Fruit fly (Drosophila melanogaster) whole organism, embryonic: ENCODE data around the gene CG32772.

Source experiments
- BEAF-32 ChIP-seq: fragments of 200-800 bp; sonication (Bioruptor generic); optimal IDR thresholded peaks from 3 replicates; lab custom pipeline; 2017; ENCODE audit warnings: missing biosample characterization, missing genetic modification characterization, mild to moderate bottlenecking, moderate library complexity, missing genetic modification reagents
- BtbVII ChIP-seq: fragments of 200-800 bp; sonication (Bioruptor generic); optimal IDR thresholded peaks from 3 replicates; lab custom pipeline; 2017; ENCODE audit warnings: missing biosample characterization, mild to moderate bottlenecking, missing genetic modification characterization
- Bteb2 ChIP-seq: fragments of 200-800 bp; sonication (Bioruptor generic); optimal IDR thresholded peaks from 2 replicates; lab custom pipeline; 2016; ENCODE audit warnings: missing biosample characterization, missing genetic modification characterization
- CG10565 ChIP-seq: fragments of 200-800 bp; sonication (Bioruptor generic); optimal IDR thresholded peaks from 3 replicates; lab custom pipeline; 2016; ENCODE audit warnings: missing biosample characterization, mild to moderate bottlenecking, missing genetic modification characterization
- CG11504 ChIP-seq: fragments of 200-800 bp; sonication (Bioruptor generic); optimal IDR thresholded peaks from 3 replicates; lab custom pipeline; 2019; ENCODE audit warnings: missing biosample characterization, mild to moderate bottlenecking, missing genetic modification characterization, moderate library complexity
- CG11560 ChIP-seq: fragments of 200-800 bp; sonication (Bioruptor generic); IDR thresholded peaks from 3 replicates; pipeline ENCODE4 v1.3.6; 2022; ENCODE audit warnings: missing biosample characterization, missing genetic modification characterization
- CG12155 ChIP-seq: fragments of 200-800 bp; sonication (Bioruptor generic); optimal IDR thresholded peaks from 3 replicates; lab custom pipeline; 2016; ENCODE audit warnings: missing biosample characterization, missing genetic modification characterization
- CG13624 ChIP-seq: fragments of 200-800 bp; sonication (Bioruptor generic); optimal IDR thresholded peaks from 2 replicates; lab custom pipeline; 2016; ENCODE audit warnings: missing biosample characterization, missing genetic modification characterization
- CG13775 ChIP-seq: fragments of 200-800 bp; sonication (Bioruptor generic); optimal IDR thresholded peaks from 3 replicates; lab custom pipeline; 2017; ENCODE audit warnings: missing biosample characterization, mild to moderate bottlenecking, missing genetic modification characterization
- CG15696 ChIP-seq: fragments of 200-800 bp; sonication (Bioruptor generic); optimal IDR thresholded peaks from 2 replicates; lab custom pipeline; 2019; ENCODE audit warnings: missing biosample characterization, mild to moderate bottlenecking, missing genetic modification characterization, moderate library complexity
- CG16863 ChIP-seq: fragments of 200-800 bp; sonication (Bioruptor generic); optimal IDR thresholded peaks from 3 replicates; lab custom pipeline; 2016; ENCODE audit warnings: missing biosample characterization, missing genetic modification characterization
- CG17328 ChIP-seq: fragments of 200-800 bp; sonication (Bioruptor generic); IDR thresholded peaks from 2 replicates; pipeline ENCODE4 v1.3.6; 2022; ENCODE audit warnings: missing biosample characterization, missing genetic modification characterization
- CG17385 ChIP-seq: fragments of 200-800 bp; sonication (Bioruptor generic); optimal IDR thresholded peaks from 3 replicates; lab custom pipeline; 2018; ENCODE audit warnings: missing biosample characterization, mild to moderate bottlenecking, missing genetic modification characterization
- CG18619 ChIP-seq: fragments of 200-800 bp; sonication (Bioruptor generic); optimal IDR thresholded peaks from 3 replicates; lab custom pipeline; 2017; ENCODE audit warnings: missing biosample characterization, mild to moderate bottlenecking, missing genetic modification characterization
- CG2875 ChIP-seq: fragments of 200-800 bp; sonication (Bioruptor generic); optimal IDR thresholded peaks from 2 replicates; lab custom pipeline; 2017; ENCODE audit warnings: missing biosample characterization, mild to moderate bottlenecking, missing genetic modification characterization, missing genetic modification reagents
- CG31365 ChIP-seq: fragments of 200-800 bp; sonication (Bioruptor generic); optimal IDR thresholded peaks from 2 replicates; lab custom pipeline; 2018; ENCODE audit warnings: missing biosample characterization, mild to moderate bottlenecking, missing genetic modification characterization
- CG4328 ChIP-seq: fragments of 200-800 bp; sonication (Bioruptor generic); optimal IDR thresholded peaks from 3 replicates; lab custom pipeline; 2017; ENCODE audit warnings: missing biosample characterization, missing genetic modification reagents, missing genetic modification characterization
- CG4360 ChIP-seq: fragments of 200-800 bp; sonication (Bioruptor generic); IDR thresholded peaks from 2 replicates; pipeline ENCODE4 v1.3.6; 2022; ENCODE audit warnings: missing biosample characterization, missing genetic modification characterization
- CG7786 ChIP-seq: fragments of 200-800 bp; sonication (Bioruptor generic); optimal IDR thresholded peaks from 2 replicates; lab custom pipeline; 2016; ENCODE audit warnings: missing biosample characterization, missing genetic modification characterization
- Dek ChIP-seq: fragments of 200-800 bp; sonication (Bioruptor generic); optimal IDR thresholded peaks from 3 replicates; lab custom pipeline; 2019; ENCODE audit warnings: missing biosample characterization, mild to moderate bottlenecking, missing genetic modification characterization, moderate library complexity
- Dfd ChIP-seq, 2 experiments: fragments of >200 bp; optimal IDR thresholded peaks; 2 replicates each; lab custom pipeline; 2017; ENCODE audit warnings: missing biosample characterization in 2 of 2, missing genetic modification characterization in 2 of 2
- Dip3 ChIP-seq: fragments of 200-800 bp; sonication (Bioruptor generic); optimal IDR thresholded peaks from 3 replicates; lab custom pipeline; 2016; ENCODE audit warnings: missing biosample characterization, missing genetic modification characterization
- Doc2 ChIP-seq: fragments of 200-800 bp; sonication (Bioruptor generic); IDR thresholded peaks from 2 replicates; pipeline ENCODE4 v1.3.6; 2022; ENCODE audit warnings: missing biosample characterization, missing genetic modification characterization
- Ets65A ChIP-seq: fragments of 200-800 bp; sonication (Bioruptor generic); peaks from one replicate; lab custom pipeline; 2016; ENCODE audit warnings: missing biosample characterization, missing genetic modification characterization
- Ets97D ChIP-seq: fragments of 200-800 bp; sonication (Bioruptor generic); optimal IDR thresholded peaks from 3 replicates; lab custom pipeline; 2016; ENCODE audit warnings: missing biosample characterization, missing genetic modification characterization
- H15 ChIP-seq: fragments of 200-800 bp; sonication (Bioruptor generic); IDR thresholded peaks from 3 replicates; pipeline ENCODE4 v1.3.6; 2022; ENCODE audit warnings: missing biosample characterization, missing genetic modification characterization
- Hr39 ChIP-seq: fragments of >200 bp; optimal IDR thresholded peaks from 2 replicates; lab custom pipeline; 2017
- Lhr ChIP-seq: fragments of 200-800 bp; sonication (Bioruptor generic); optimal IDR thresholded peaks from 3 replicates; lab custom pipeline; 2017; ENCODE audit warnings: mild to moderate bottlenecking, missing biosample characterization, missing genetic modification reagents, missing genetic modification characterization
- Lpt ChIP-seq: fragments of >200 bp; optimal IDR thresholded peaks from 2 replicates; lab custom pipeline; 2018; ENCODE audit warnings: missing biosample characterization, missing genetic modification characterization
- Myb ChIP-seq: fragments of 200-800 bp; sonication (Bioruptor generic); optimal IDR thresholded peaks from 2 replicates; lab custom pipeline; 2016; ENCODE audit warnings: missing biosample characterization, missing genetic modification characterization
- NK7.1 ChIP-seq: fragments of 200-800 bp; sonication (Bioruptor generic); optimal IDR thresholded peaks from 3 replicates; lab custom pipeline; 2016; ENCODE audit warnings: missing biosample characterization, missing genetic modification characterization
- Optix ChIP-seq: fragments of 200-800 bp; sonication (Bioruptor generic); IDR thresholded peaks from 3 replicates; pipeline ENCODE4 v1.3.6; 2022; ENCODE audit warnings: missing biosample characterization, missing genetic modification characterization
- Poxn ChIP-seq: fragments of 200-800 bp; sonication (Bioruptor generic); IDR thresholded peaks from 2 replicates; pipeline ENCODE4 v1.3.6; 2022; ENCODE audit warnings: missing biosample characterization, missing genetic modification characterization
- Ravus ChIP-seq: fragments of 200-800 bp; sonication (Bioruptor generic); IDR thresholded peaks from 2 replicates; pipeline ENCODE4 v1.3.6; 2022; ENCODE audit warnings: missing biosample characterization, missing genetic modification characterization
- Scr ChIP-seq: fragments of 200-800 bp; sonication (Bioruptor generic); IDR thresholded peaks from 2 replicates; pipeline ENCODE4 v1.3.6; 2022; ENCODE audit warnings: missing biosample characterization, missing genetic modification characterization; ENCODE audit not compliant: partially characterized antibody
- ci ChIP-seq: fragments of 200-800 bp; sonication (Bioruptor generic); IDR thresholded peaks from 3 replicates; pipeline ENCODE4 v1.3.6; 2022; ENCODE audit warnings: missing biosample characterization, missing genetic modification characterization
- crc ChIP-seq: fragments of 200-800 bp; sonication (Bioruptor generic); optimal IDR thresholded peaks from 2 replicates; lab custom pipeline; 2016; ENCODE audit warnings: missing biosample characterization, missing genetic modification characterization
- da ChIP-seq: fragments of 200-800 bp; sonication (Bioruptor generic); optimal IDR thresholded peaks from 2 replicates; lab custom pipeline; 2016; ENCODE audit warnings: missing biosample characterization, missing genetic modification characterization
- ems ChIP-seq: fragments of 200-800 bp; sonication (Bioruptor generic); optimal IDR thresholded peaks from 3 replicates; lab custom pipeline; 2016; ENCODE audit warnings: missing biosample characterization, missing genetic modification characterization
- eve ChIP-seq, 2 experiments: fragments of >200 bp; optimal IDR thresholded peaks; 2 replicates each; lab custom pipeline; 2017; ENCODE audit warnings: missing biosample characterization in 2 of 2, missing genetic modification characterization in 2 of 2
- gem ChIP-seq: fragments of 200-800 bp; sonication (Bioruptor generic); optimal IDR thresholded peaks from 2 replicates; lab custom pipeline; 2019; ENCODE audit warnings: missing biosample characterization, mild to moderate bottlenecking, missing genetic modification characterization, moderate library complexity
- gt ChIP-seq: fragments of 200-800 bp; sonication (Bioruptor generic); IDR thresholded peaks from 2 replicates; pipeline ENCODE4 v1.3.6; 2022; ENCODE audit warnings: missing biosample characterization, missing genetic modification characterization
- hth ChIP-seq: fragments of >200 bp; optimal IDR thresholded peaks from 2 replicates; lab custom pipeline; 2017; ENCODE audit warnings: inconsistent platforms
- jumu ChIP-seq: fragments of 200-800 bp; sonication (Bioruptor generic); optimal IDR thresholded peaks from 3 replicates; lab custom pipeline; 2016; ENCODE audit warnings: missing biosample characterization, missing genetic modification characterization
- kah ChIP-seq: fragments of 200-800 bp; sonication (Bioruptor generic); optimal IDR thresholded peaks from 2 replicates; lab custom pipeline; 2018; ENCODE audit warnings: missing biosample characterization, mild to moderate bottlenecking, missing genetic modification characterization
- ken ChIP-seq: fragments of 200-800 bp; sonication (Bioruptor generic); IDR thresholded peaks from 3 replicates; pipeline ENCODE4 v1.3.6; 2022; ENCODE audit warnings: missing biosample characterization, missing genetic modification characterization
- nerfin-2 ChIP-seq: fragments of 200-800 bp; sonication (Bioruptor generic); IDR thresholded peaks from 2 replicates; pipeline ENCODE4 v1.3.6; 2022; ENCODE audit warnings: missing biosample characterization, missing genetic modification characterization; ENCODE audit not compliant: partially characterized antibody
- pan ChIP-seq, 4 experiments: fragments of >200 bp in 3 of 4; fragments of 200-800 bp in 1 of 4; sonication (Bioruptor generic) in 1 of 4; optimal IDR thresholded peaks in 3 of 4; IDR thresholded peaks in 1 of 4; 2 replicates each; pipeline versions ENCODE4 v1.3.6 to Lab custom; 2017 to 2022; ENCODE audit warnings: missing biosample characterization in 2 of 4, missing genetic modification characterization in 2 of 4, mixed read lengths in 1 of 4
- pzg ChIP-seq: fragments of 200-800 bp; sonication (Bioruptor generic); optimal IDR thresholded peaks from 3 replicates; lab custom pipeline; 2018; ENCODE audit warnings: missing biosample characterization, mild to moderate bottlenecking, missing genetic modification characterization, moderate library complexity
- repo ChIP-seq: fragments of 200-800 bp; sonication (Bioruptor generic); optimal IDR thresholded peaks from 2 replicates; lab custom pipeline; 2016; ENCODE audit warnings: missing biosample characterization, missing genetic modification characterization
- sr ChIP-seq: fragments of 200-800 bp; sonication (Bioruptor generic); IDR thresholded peaks from 3 replicates; pipeline ENCODE4 v1.3.6; 2022; ENCODE audit warnings: missing biosample characterization, missing genetic modification characterization
- ttk ChIP-seq: fragments of 200-800 bp; sonication (Bioruptor generic); IDR thresholded peaks from 2 replicates; pipeline ENCODE4 v2.1.2; 2022; ENCODE audit warnings: missing biosample characterization, missing genetic modification characterization

Gene CG32772

dm6 chrX:4955788-4956442 is 47.0 kb downstream of the CG32772 start (continued):
- peak; percentile 29 for TF ChIP-seq repo (GFP tag; lab: Kevin White, UChicago)
- no peak for TF ChIP-seq Optix (GFP tag; lab: Robert Waterston, UW)
- no peak for TF ChIP-seq Dfd (GFP tag; optimal IDR thresholded peaks at IDR 0.05; lab: Kevin White, UChicago)
- peak; percentile 86 for TF ChIP-seq nerfin-2 (GFP tag; lab: Robert Waterston, UW)
- no peak for TF ChIP-seq gt (GFP tag; lab: Robert Waterston, UW)
- no peak for TF ChIP-seq sr (GFP tag; lab: Robert Waterston, UW)
- no peak for TF ChIP-seq jumu
- TF ChIP-seq Dek (tag; lab: Kevin White, UChicago), result no peak
- TF ChIP-seq ttk (GFP tag; lab: Robert Waterston, UW), result no peak
- no peak for TF ChIP-seq BtbVII (GFP tag; lab: Kevin White, UChicago)
- TF ChIP-seq CG15696 (tag; lab: Kevin White, UChicago), result no peak
- no peak for TF ChIP-seq eve (GFP tag; optimal IDR thresholded peaks at IDR 0.05; lab: Kevin White, UChicago)
- no peak for TF ChIP-seq CG16863 (GFP tag; lab: Kevin White, UChicago)
- TF ChIP-seq CG4360 (GFP tag; lab: Robert Waterston, UW), result peak; percentile 83
- TF ChIP-seq pzg (GFP tag; lab: Kevin White, UChicago), result peak; percentile 39
- TF ChIP-seq CG7786 (GFP tag; lab: Kevin White, UChicago), result no peak
- TF ChIP-seq CG11560, result no peak
- no peak for TF ChIP-seq gem
- TF ChIP-seq ems, result no peak
- no peak for TF ChIP-seq Ets65A (GFP tag; lab: Kevin White, UChicago)
- TF ChIP-seq Doc2 (GFP tag; lab: Robert Waterston, UW), result no peak
- no peak for TF ChIP-seq crc (GFP tag; lab: Kevin White, UChicago)
- peak; percentile 27 for TF ChIP-seq CG13624 (GFP tag; lab: Kevin White, UChicago)
- TF ChIP-seq Ets97D (GFP tag; lab: Kevin White, UChicago), result no peak
- TF ChIP-seq CG4328, result no peak
- no peak for TF ChIP-seq Ravus (GFP tag; lab: Robert Waterston, UW)
- TF ChIP-seq CG18619 (GFP tag; lab: Kevin White, UChicago), result no peak
- TF ChIP-seq Poxn (GFP tag; lab: Robert Waterston, UW), result no peak
- TF ChIP-seq H15, result no peak
- TF ChIP-seq CG31365 (tag; lab: Kevin White, UChicago), result peak; percentile 2
- TF ChIP-seq ken (GFP tag; lab: Robert Waterston, UW), result no peak
- TF ChIP-seq CG10565 (GFP tag; lab: Kevin White, UChicago), result no peak
- no peak for TF ChIP-seq pan (optimal IDR thresholded peaks at IDR 0.05; lab: Kevin White, UChicago)
- TF ChIP-seq pan (GFP tag; optimal IDR thresholded peaks at IDR 0.05 in 1 of 2, IDR thresholded peaks at IDR 0.05 in 1 of 2), result no peak
- TF ChIP-seq kah (GFP tag; lab: Kevin White, UChicago), result peak; percentile 4
- peak; percentile 87 for TF ChIP-seq Myb
- no peak for TF ChIP-seq hth (lab: Kevin White, UChicago)
- TF ChIP-seq Dip3 (GFP tag; lab: Kevin White, UChicago), result no peak
- TF ChIP-seq ci (GFP tag; lab: Robert Waterston, UW), result 0 out of 3 replicates have a peak, but pooled peaks have one; percentile 12
- peak; percentile 10; the same call in 1 of the 2 replicates for TF ChIP-seq CG17328 (GFP tag; lab: Robert Waterston, UW)
- TF ChIP-seq CG17385 (GFP tag; lab: Kevin White, UChicago), result peak; percentile 23
- no peak for TF ChIP-seq Bteb2 (GFP tag; lab: Kevin White, UChicago)
- no peak for TF ChIP-seq Lpt (GFP tag; lab: Kevin White, UChicago)
- no peak for TF ChIP-seq CG11504 (tag; lab: Kevin White, UChicago)
- no peak for TF ChIP-seq CG2875
- peak; percentile 87 for TF ChIP-seq BEAF-32 (GFP tag; lab: Kevin White, UChicago)
- no peak for TF ChIP-seq CG12155 (GFP tag; lab: Kevin White, UChicago)
- TF ChIP-seq CG13775 (GFP tag; lab: Kevin White, UChicago), result no peak
- no peak for TF ChIP-seq da (GFP tag; lab: Kevin White, UChicago)
- peak; percentile 100 for TF ChIP-seq Lhr (GFP tag; lab: Kevin White, UChicago)
- peak; percentile 95 for TF ChIP-seq Scr
- TF ChIP-seq Hr39 (lab: Kevin White, UChicago), result no peak
- TF ChIP-seq NK7.1 (GFP tag; lab: Kevin White, UChicago), result no peak
